Fruit fly (Drosophila melanogaster): Measurements from ENCODE around the gene CG34435.
A peak's percentile ranks its signal among the peaks of the same experiment; 100 is the strongest.

The CG34435 gene

DNA sequence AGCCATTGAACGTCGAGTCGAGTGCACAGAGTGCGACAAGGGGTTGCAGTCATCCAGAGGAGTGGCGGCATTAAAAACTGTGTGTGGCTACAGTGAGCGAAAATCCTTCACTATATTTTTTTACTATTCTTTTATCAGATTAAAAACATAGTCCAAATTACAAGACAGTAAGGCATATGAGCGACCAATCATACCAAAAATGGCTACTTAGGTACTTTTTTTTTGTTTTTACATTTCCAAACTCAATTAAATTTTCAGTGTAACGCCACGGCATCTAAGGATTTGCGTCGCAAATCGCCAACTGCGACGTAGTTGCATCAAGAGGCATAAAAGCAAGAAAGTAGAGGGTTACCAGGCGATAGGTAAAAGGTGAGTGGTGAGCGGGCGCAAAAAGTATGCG, 24.8 kb upstream of the CG34435 start (continued):
- peak; percentile 28 for TF ChIP-seq cyc (GFP tag; optimal IDR thresholded peaks at IDR 0.05)
- peak; percentile 9 for TF ChIP-seq CG6276 (GFP tag; optimal IDR thresholded peaks at IDR 0.05)
- no peak for TF ChIP-seq CG11294 (GFP tag; IDR thresholded peaks at IDR 0.05)
- TF ChIP-seq CG31627 (GFP tag; optimal IDR thresholded peaks at IDR 0.05): peak; percentile 12
- TF ChIP-seq Ets96B (tag; optimal IDR thresholded peaks at IDR 0.05): peak; percentile 28
- TF ChIP-seq CG1621 (tag; optimal IDR thresholded peaks at IDR 0.05): peak; percentile 23
- TF ChIP-seq CG15336 (GFP tag; IDR thresholded peaks at IDR 0.05): peak; percentile 50; the same call in 1 of the 2 replicates
- TF ChIP-seq svp (GFP tag): no peak
- peak; percentile 31; the same call in 1 of the 3 replicates for TF ChIP-seq eg (GFP tag; IDR thresholded peaks at IDR 0.05)
- no peak for TF ChIP-seq Ets21C (GFP tag; optimal IDR thresholded peaks at IDR 0.05)
- peak in 1 of 2 experiments; percentile 2 for TF ChIP-seq ss (GFP tag; optimal IDR thresholded peaks at IDR 0.05)
- TF ChIP-seq Sox15 (GFP tag; optimal IDR thresholded peaks at IDR 0.05): no peak
- TF ChIP-seq Sox14 (GFP tag; optimal IDR thresholded peaks at IDR 0.05): no peak
- no peak for TF ChIP-seq Sox102F (GFP tag; optimal IDR thresholded peaks at IDR 0.05)
- TF ChIP-seq fkh (GFP tag; optimal IDR thresholded peaks at IDR 0.05): no peak
- TF ChIP-seq CG10631 (GFP tag; optimal IDR thresholded peaks at IDR 0.05): peak; percentile 4
- no peak for TF ChIP-seq CG32006 (GFP tag; optimal IDR thresholded peaks at IDR 0.05)
- peak; percentile 6 for TF ChIP-seq acj6 (GFP tag; optimal IDR thresholded peaks at IDR 0.05)
- peak; percentile 22 for TF ChIP-seq CG3919 (GFP tag; optimal IDR thresholded peaks at IDR 0.05)
- peak; percentile 11 for TF ChIP-seq Smox (GFP tag; optimal IDR thresholded peaks at IDR 0.05)

DNA sequence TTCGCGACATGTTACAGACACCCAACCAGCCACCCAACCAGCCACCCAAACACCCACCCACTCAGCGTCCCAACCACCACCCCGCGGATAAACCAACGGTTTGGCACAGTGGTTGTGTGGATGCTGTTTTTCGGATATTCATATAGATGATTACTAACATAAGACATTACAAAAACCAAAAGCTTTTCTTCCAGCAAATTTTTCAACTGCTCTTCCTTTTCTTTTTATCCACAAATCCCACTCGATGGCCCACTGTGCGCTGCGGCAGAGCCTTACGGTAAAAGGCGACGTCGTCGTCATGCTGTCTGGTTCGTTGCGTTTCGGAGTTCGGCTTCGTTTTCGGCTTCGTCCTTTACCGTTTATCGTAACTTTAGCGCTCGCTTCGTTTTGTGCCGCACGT, 24.3 kb upstream of the CG34435 start:
- TF ChIP-seq CG15336 (GFP tag; IDR thresholded peaks at IDR 0.05) (peak; percentile 68), esn (GFP tag; optimal IDR thresholded peaks at IDR 0.05) (no peak), CG11902 (GFP tag; optimal IDR thresholded peaks at IDR 0.05) (no peak), CG11762 (GFP tag; optimal IDR thresholded peaks at IDR 0.05; ENCODE audit: insufficient read depth) (no peak), CG8632 (GFP tag; optimal IDR thresholded peaks at IDR 0.05) (no peak), CG3032 (tag; optimal IDR thresholded peaks at IDR 0.05) (no peak), svp (GFP tag) (peak; percentile 68), acj6 (GFP tag; optimal IDR thresholded peaks at IDR 0.05) (peak; percentile 10), Sox15 (GFP tag; optimal IDR thresholded peaks at IDR 0.05) (no peak), CG10631 (GFP tag; optimal IDR thresholded peaks at IDR 0.05) (peak; percentile 10), CG16779 (tag; optimal IDR thresholded peaks at IDR 0.05) (no peak), CG8119 (GFP tag; IDR thresholded peaks at IDR 0.05) (peak; percentile 28; the same call in 2 of the 3 replicates), CG6792 (GFP tag; optimal IDR thresholded peaks at IDR 0.05) (no peak), Sox102F (GFP tag; optimal IDR thresholded peaks at IDR 0.05) (peak; percentile 11), CG34406 (GFP tag; optimal IDR thresholded peaks at IDR 0.05) (no peak), Eip93F (GFP tag; optimal IDR thresholded peaks at IDR 0.05) (no peak), CG1621 (tag; optimal IDR thresholded peaks at IDR 0.05) (no peak), Eip75B (GFP tag; optimal IDR thresholded peaks at IDR 0.05) (no peak), OdsH (GFP tag; optimal IDR thresholded peaks at IDR 0.05) (peak; percentile 32), CG6854 (GFP tag; optimal IDR thresholded peaks at IDR 0.05) (no peak), achi (GFP tag; optimal IDR thresholded peaks at IDR 0.05) (peak; percentile 38), dsx (GFP tag; optimal IDR thresholded peaks at IDR 0.05; ENCODE audit: poor library complexity, severe bottlenecking) (no peak), CG31627 (GFP tag; optimal IDR thresholded peaks at IDR 0.05) (peak; percentile 24), Met (GFP tag; optimal IDR thresholded peaks at IDR 0.05) (peak; percentile 17), Hr39 (GFP tag; optimal IDR thresholded peaks at IDR 0.05) (peak; percentile 38), pdm3 (GFP tag; optimal IDR thresholded peaks at IDR 0.05) (peak; percentile 33), net (GFP tag; optimal IDR thresholded peaks at IDR 0.05) (no peak), Hr4 (GFP tag; optimal IDR thresholded peaks at IDR 0.05) (peak; percentile 18), CG8319 (GFP tag; optimal IDR thresholded peaks at IDR 0.05) (no peak), CG6276 (GFP tag; optimal IDR thresholded peaks at IDR 0.05) (no peak), Sox14 (GFP tag; optimal IDR thresholded peaks at IDR 0.05) (no peak), Hr38 (GFP tag; optimal IDR thresholded peaks at IDR 0.05) (no peak), vri (GFP tag; optimal IDR thresholded peaks at IDR 0.05) (peak; percentile 5), CG6808 (GFP tag; optimal IDR thresholded peaks at IDR 0.05) (no peak), lz (GFP tag; optimal IDR thresholded peaks at IDR 0.05) (peak; percentile 22), fd85E (GFP tag; optimal IDR thresholded peaks at IDR 0.05) (no peak), fd59A (GFP tag; optimal IDR thresholded peaks at IDR 0.05) (no peak), dac (GFP tag; optimal IDR thresholded peaks at IDR 0.05) (no peak), Lpt (GFP tag; optimal IDR thresholded peaks at IDR 0.05) (no peak), CG32006 (GFP tag; optimal IDR thresholded peaks at IDR 0.05) (peak; percentile 16), fkh (GFP tag; optimal IDR thresholded peaks at IDR 0.05) (no peak)
